Fruit fly (Drosophila melanogaster): ENCODE measurements around the gene Cpr62Bb.

Gene Cpr62Bb

DNA sequence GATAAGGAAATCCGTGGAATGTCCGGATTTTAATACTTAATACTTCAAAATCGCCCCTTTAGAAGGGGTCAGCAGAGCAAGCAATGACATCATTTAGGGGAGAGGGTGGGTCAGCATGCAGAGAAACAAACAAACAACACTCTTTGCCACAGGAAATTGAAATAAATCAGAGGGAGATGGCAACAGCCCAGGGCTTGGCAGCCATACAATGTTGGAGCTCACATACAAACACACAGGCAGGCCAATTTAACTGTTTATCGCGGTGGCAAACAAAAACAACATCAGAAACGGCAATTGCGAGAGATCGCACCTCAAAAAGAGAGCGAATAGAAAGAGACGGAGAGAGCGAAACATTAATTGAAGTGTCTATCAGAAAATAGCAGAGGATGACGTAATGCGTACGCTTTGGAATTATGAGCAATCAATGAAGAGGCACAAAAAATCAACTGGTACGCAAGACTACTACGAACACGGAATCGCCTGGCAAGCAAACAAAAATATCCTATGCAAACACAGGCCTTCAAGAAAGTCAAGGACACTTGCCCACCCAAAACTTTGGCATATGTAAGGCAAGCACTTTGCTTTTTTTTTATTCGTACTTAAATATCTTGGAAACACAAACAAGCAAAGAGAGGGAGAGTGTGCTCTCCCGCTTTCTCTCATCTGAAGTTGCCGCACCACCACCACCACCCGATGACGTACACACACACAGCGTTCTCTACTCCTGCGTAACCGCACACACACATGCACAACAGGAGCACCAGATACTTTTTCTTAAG is 40.6 kb downstream of the Cpr62Bb start (continued):
- no peak for TF ChIP-seq CG12219 (GFP tag; optimal IDR thresholded peaks at IDR 0.05)
- TF ChIP-seq gce (GFP tag; IDR thresholded peaks at IDR 0.05), result no peak
- no peak for TF ChIP-seq CG15269 (tag; optimal IDR thresholded peaks at IDR 0.05)
- TF ChIP-seq HLH3B (GFP tag; IDR thresholded peaks at IDR 0.05), result peak; percentile 43; the same call in 1 of the 2 replicates
- TF ChIP-seq seq (GFP tag; IDR thresholded peaks at IDR 0.05), result peak; percentile 21; the same call in 1 of the 2 replicates
- TF ChIP-seq Deaf1 (tag; optimal IDR thresholded peaks at IDR 0.05), result no peak
- TF ChIP-seq nerfin-2 (GFP tag; IDR thresholded peaks at IDR 0.05; ENCODE audit: partially characterized antibody), result no peak
- no peak for TF ChIP-seq Lim3 (GFP tag; IDR thresholded peaks at IDR 0.05)
- TF ChIP-seq Stat92E (GFP tag; optimal IDR thresholded peaks at IDR 0.05), result no peak
- peak; percentile 63 for TF ChIP-seq CG1832 (GFP tag; optimal IDR thresholded peaks at IDR 0.05)
- TF ChIP-seq CG2678 (tag; optimal IDR thresholded peaks at IDR 0.05), result peak; percentile 42
- TF ChIP-seq abd-A (tag; optimal IDR thresholded peaks at IDR 0.05), result peak; percentile 98
- no peak for TF ChIP-seq CG17328 (GFP tag; IDR thresholded peaks at IDR 0.05)
- no peak for TF ChIP-seq croc (GFP tag; conservative IDR thresholded peaks at IDR 0.05)
- no peak for TF ChIP-seq trh (GFP tag; optimal IDR thresholded peaks at IDR 0.05)
- TF ChIP-seq CG2202 (tag; optimal IDR thresholded peaks at IDR 0.05), result no peak
- TF ChIP-seq Usf (GFP tag; optimal IDR thresholded peaks at IDR 0.05), result no peak
- no peak for TF ChIP-seq CG31365 (tag; optimal IDR thresholded peaks at IDR 0.05)
- TF ChIP-seq pum (GFP tag; optimal IDR thresholded peaks at IDR 0.05), result no peak
- TF ChIP-seq CG10565 (GFP tag; optimal IDR thresholded peaks at IDR 0.05), result no peak
- no peak for TF ChIP-seq CG1529 (GFP tag; optimal IDR thresholded peaks at IDR 0.05)
- TF ChIP-seq danr (GFP tag; IDR thresholded peaks at IDR 0.05), result no peak
- TF ChIP-seq Meics (GFP tag; optimal IDR thresholded peaks at IDR 0.05), result peak; percentile 45
- TF ChIP-seq chif (GFP tag; optimal IDR thresholded peaks at IDR 0.05), result no peak
- peak; percentile 1 for TF ChIP-seq PHDP (tag; optimal IDR thresholded peaks at IDR 0.05)
- TF ChIP-seq oc (tag; optimal IDR thresholded peaks at IDR 0.05), result no peak
- no peak for TF ChIP-seq ind (GFP tag; optimal IDR thresholded peaks at IDR 0.05)
- TF ChIP-seq Hand (GFP tag; optimal IDR thresholded peaks at IDR 0.05), result no peak
- TF ChIP-seq CG4404 (GFP tag; IDR thresholded peaks at IDR 0.05), result no peak
- TF ChIP-seq slp2 (GFP tag; optimal IDR thresholded peaks at IDR 0.05), result no peak
- TF ChIP-seq fd96Cb (tag; optimal IDR thresholded peaks at IDR 0.05), result no peak
- no peak for TF ChIP-seq eve (GFP tag; optimal IDR thresholded peaks at IDR 0.05)
- no peak for TF ChIP-seq Lpt (GFP tag; optimal IDR thresholded peaks at IDR 0.05)
- no peak for TF ChIP-seq CG12236 (GFP tag; optimal IDR thresholded peaks at IDR 0.05)
- peak; percentile 45 for TF ChIP-seq NfI (GFP tag; optimal IDR thresholded peaks at IDR 0.05)
- no peak for TF ChIP-seq CG15073 (GFP tag; optimal IDR thresholded peaks at IDR 0.05)
- TF ChIP-seq zfh2 (GFP tag; optimal IDR thresholded peaks at IDR 0.05), result no peak
- no peak for TF ChIP-seq CG14710 (tag; optimal IDR thresholded peaks at IDR 0.05)
- TF ChIP-seq Sry-β (GFP tag; optimal IDR thresholded peaks at IDR 0.05), result no peak
- TF ChIP-seq CG1602 (GFP tag; optimal IDR thresholded peaks at IDR 0.05), result no peak
- no peak for TF ChIP-seq CG12299 (tag; optimal IDR thresholded peaks at IDR 0.05)
- TF ChIP-seq sc (optimal IDR thresholded peaks at IDR 0.05), result no peak
- no peak for TF ChIP-seq sc (GFP tag; optimal IDR thresholded peaks at IDR 0.05)
- TF ChIP-seq CG7271 (tag; optimal IDR thresholded peaks at IDR 0.05), result no peak
- no peak for TF ChIP-seq jumu (GFP tag; optimal IDR thresholded peaks at IDR 0.05)
- TF ChIP-seq zen2 (GFP tag; IDR thresholded peaks at IDR 0.05; ENCODE audit: partially characterized antibody), result no peak
- TF ChIP-seq otp (GFP tag; IDR thresholded peaks at IDR 0.05), result peak; percentile 57; the same call in 1 of the 3 replicates
- TF ChIP-seq insv (GFP tag; optimal IDR thresholded peaks at IDR 0.05), result peak in 1 of 2 experiments; percentile 23
- TF ChIP-seq CG17612 (GFP tag; IDR thresholded peaks at IDR 0.05), result no peak
- peak; percentile 81 for TF ChIP-seq caup (GFP tag; optimal IDR thresholded peaks at IDR 0.05; ENCODE audit: severe bottlenecking)
